Worm (Caenorhabditis elegans) whole organism, L3 larva: ENCODE data around the gene fbxb-55.

Experiments
- R02D3.7 ChIP-seq: fragments of 150-350 bp; optimal IDR thresholded peaks from 2 replicates; lab custom pipeline; 2014; ENCODE audit warnings: missing biosample characterization, missing genetic modification characterization
- ZK546.5 ChIP-seq: sonication (generic microtip); optimal IDR thresholded peaks from 2 replicates; lab custom pipeline; 2017; ENCODE audit warnings: missing biosample characterization, missing genetic modification characterization
- aly-2 ChIP-seq: fragments of 150-350 bp; optimal IDR thresholded peaks from 2 replicates; lab custom pipeline; 2014; ENCODE audit warnings: missing biosample characterization, missing genetic modification characterization
- ama-1 ChIP-seq: fragments of 150-350 bp; optimal IDR thresholded peaks from 2 replicates; lab custom pipeline; 2018
- ceh-16 ChIP-seq: sonication (generic microtip); optimal IDR thresholded peaks from 2 replicates; lab custom pipeline; 2017; ENCODE audit warnings: missing biosample characterization, missing genetic modification characterization
- ceh-28 ChIP-seq: fragments of 150-350 bp; optimal IDR thresholded peaks from 2 replicates; lab custom pipeline; 2014; ENCODE audit warnings: missing biosample characterization, missing genetic modification reagents, missing genetic modification characterization
- ceh-82 ChIP-seq: fragments of 150-350 bp; optimal IDR thresholded peaks from 2 replicates; lab custom pipeline; 2014; ENCODE audit warnings: missing biosample characterization, missing genetic modification characterization
- ceh-9 ChIP-seq: sonication (generic microtip); optimal IDR thresholded peaks from 2 replicates; lab custom pipeline; 2018; ENCODE audit warnings: missing biosample characterization, missing genetic modification characterization
- daf-12 ChIP-seq: fragments of 150-350 bp; optimal IDR thresholded peaks from 2 replicates; lab custom pipeline; 2014; ENCODE audit warnings: missing biosample characterization, missing genetic modification reagents, missing genetic modification characterization
- egl-27 ChIP-seq: sonication (generic microtip); optimal IDR thresholded peaks from 4 replicates; lab custom pipeline; 2017; ENCODE audit warnings: missing biosample characterization, missing genetic modification reagents, missing genetic modification characterization
- egl-5 ChIP-seq: fragments of 150-350 bp; optimal IDR thresholded peaks from 2 replicates; lab custom pipeline; 2017; ENCODE audit warnings: missing biosample characterization, missing genetic modification reagents, missing genetic modification characterization, inconsistent platforms
- elt-1 ChIP-seq: fragments of 150-350 bp; optimal IDR thresholded peaks from 2 replicates; lab custom pipeline; 2014; ENCODE audit warnings: missing biosample characterization, missing genetic modification characterization
- elt-2 ChIP-seq: sonication (generic microtip); optimal IDR thresholded peaks from 2 replicates; lab custom pipeline; 2016; ENCODE audit warnings: missing genetic modification reagents, mild to moderate bottlenecking, missing genetic modification characterization, missing compliant biosample characterization
- elt-3 ChIP-seq, 3 experiments: fragments of 150-350 bp in 1 of 3; sonication (generic microtip) in 2 of 3; optimal IDR thresholded peaks; 2 replicates in 2 of 3; 4 replicates in 1 of 3; lab custom pipeline; 2014 to 2017; ENCODE audit warnings: missing biosample characterization in 3 of 3, missing genetic modification characterization in 3 of 3
- eor-1 ChIP-seq, 2 experiments: fragments of 150-350 bp; optimal IDR thresholded peaks; 2 replicates each; lab custom pipeline; 2014 to 2018; ENCODE audit warnings: missing biosample characterization in 2 of 2, missing genetic modification characterization in 2 of 2
- fkh-10 ChIP-seq: sonication (generic microtip); optimal IDR thresholded peaks from 2 replicates; lab custom pipeline; 2017; ENCODE audit warnings: missing biosample characterization, missing genetic modification reagents, missing genetic modification characterization
- fkh-2 ChIP-seq: fragments of 150-350 bp; optimal IDR thresholded peaks from 2 replicates; lab custom pipeline; 2014; ENCODE audit warnings: missing biosample characterization, missing genetic modification reagents, missing genetic modification characterization
- fos-1 ChIP-seq: fragments of 150-350 bp; optimal IDR thresholded peaks from 2 replicates; lab custom pipeline; 2014; ENCODE audit warnings: missing biosample characterization, missing genetic modification characterization
- hmg-11 ChIP-seq: sonication (generic microtip); optimal IDR thresholded peaks from 2 replicates; lab custom pipeline; 2016; ENCODE audit warnings: missing genetic modification characterization, missing compliant biosample characterization
- jun-1 ChIP-seq: fragments of 150-350 bp; optimal IDR thresholded peaks from 2 replicates; lab custom pipeline; 2014; ENCODE audit warnings: missing biosample characterization, missing genetic modification reagents, missing genetic modification characterization
- lin-15B ChIP-seq: fragments of 150-350 bp; optimal IDR thresholded peaks from 2 replicates; lab custom pipeline; 2014; ENCODE audit warnings: missing biosample characterization, missing genetic modification characterization
- lin-39 ChIP-seq: fragments of 150-350 bp; optimal IDR thresholded peaks from 2 replicates; lab custom pipeline; 2018; ENCODE audit warnings: missing biosample characterization, missing genetic modification reagents, missing genetic modification characterization
- lsy-12 ChIP-seq: sonication (generic microtip); optimal IDR thresholded peaks from 2 replicates; lab custom pipeline; 2016; ENCODE audit warnings: mild to moderate bottlenecking, missing genetic modification characterization, missing compliant biosample characterization
- mdl-1 ChIP-seq: fragments of 150-350 bp; optimal IDR thresholded peaks from 2 replicates; lab custom pipeline; 2014; ENCODE audit warnings: missing biosample characterization, missing genetic modification characterization
- mml-1 ChIP-seq: fragments of 150-350 bp; sonication (generic microtip); optimal IDR thresholded peaks from 3 replicates; lab custom pipeline; 2014; ENCODE audit warnings: missing biosample characterization, missing genetic modification characterization
- nfya-1 ChIP-seq: sonication (generic microtip); optimal IDR thresholded peaks from 2 replicates; lab custom pipeline; 2017; ENCODE audit warnings: missing genetic modification characterization, mild to moderate bottlenecking, missing compliant biosample characterization, antibody characterized with exemption, moderate library complexity; ENCODE audit not compliant: insufficient read depth
- nhr-11 ChIP-seq: fragments of 150-350 bp; optimal IDR thresholded peaks from 2 replicates; lab custom pipeline; 2014; ENCODE audit warnings: missing biosample characterization, missing genetic modification characterization
- nhr-12 ChIP-seq: fragments of 150-350 bp; optimal IDR thresholded peaks from 2 replicates; lab custom pipeline; 2014; ENCODE audit warnings: missing biosample characterization, missing genetic modification characterization
- nhr-23 ChIP-seq: fragments of 150-350 bp; optimal IDR thresholded peaks from 2 replicates; lab custom pipeline; 2014; ENCODE audit warnings: missing biosample characterization, missing genetic modification reagents, missing genetic modification characterization
- nhr-237 ChIP-seq: fragments of 150-350 bp; optimal IDR thresholded peaks from 2 replicates; lab custom pipeline; 2014; ENCODE audit warnings: missing biosample characterization, missing genetic modification characterization
- nhr-25 ChIP-seq: sonication (generic microtip); optimal IDR thresholded peaks from 2 replicates; lab custom pipeline; 2017; ENCODE audit warnings: missing biosample characterization, missing genetic modification characterization
- nhr-28 ChIP-seq: fragments of 150-350 bp; optimal IDR thresholded peaks from 2 replicates; lab custom pipeline; 2014; ENCODE audit warnings: missing biosample characterization, missing genetic modification characterization
- nhr-43 ChIP-seq: sonication (generic microtip); optimal IDR thresholded peaks from 2 replicates; lab custom pipeline; 2016; ENCODE audit warnings: mild to moderate bottlenecking, missing genetic modification characterization, missing compliant biosample characterization; ENCODE audit not compliant: poor library complexity, severe bottlenecking
- nhr-67 ChIP-seq: fragments of 150-350 bp; optimal IDR thresholded peaks from 2 replicates; lab custom pipeline; 2014; ENCODE audit warnings: missing biosample characterization, missing genetic modification characterization
- nhr-76 ChIP-seq: fragments of 150-350 bp; sonication (generic microtip); optimal IDR thresholded peaks from 5 replicates; lab custom pipeline; 2014; ENCODE audit warnings: missing biosample characterization, missing genetic modification characterization
- nhr-77 ChIP-seq: fragments of 150-350 bp; optimal IDR thresholded peaks from 2 replicates; lab custom pipeline; 2014; ENCODE audit warnings: missing biosample characterization, missing genetic modification characterization
- pha-4 ChIP-seq: fragments of 150-350 bp; optimal IDR thresholded peaks from 2 replicates; lab custom pipeline; 2014; ENCODE audit warnings: missing biosample characterization, missing genetic modification reagents, missing genetic modification characterization
- pqm-1 ChIP-seq: fragments of 150-350 bp; optimal IDR thresholded peaks from 2 replicates; lab custom pipeline; 2017; ENCODE audit warnings: missing biosample characterization, missing genetic modification characterization, inconsistent platforms
- sea-2 ChIP-seq: fragments of 150-350 bp; sonication (generic microtip); optimal IDR thresholded peaks from 4 replicates; lab custom pipeline; 2014; ENCODE audit warnings: missing biosample characterization, missing genetic modification reagents, missing genetic modification characterization
- skn-1 ChIP-seq: fragments of 150-350 bp; optimal IDR thresholded peaks from 2 replicates; lab custom pipeline; 2014; ENCODE audit warnings: missing biosample characterization, missing genetic modification characterization
- snpc-4 ChIP-seq: fragments of 150-350 bp; optimal IDR thresholded peaks from 2 replicates; lab custom pipeline; 2014; ENCODE audit warnings: missing biosample characterization, missing genetic modification characterization
- tbx-2 ChIP-seq: sonication (generic microtip); optimal IDR thresholded peaks from 2 replicates; lab custom pipeline; 2016; ENCODE audit warnings: mild to moderate bottlenecking, missing genetic modification characterization, missing compliant biosample characterization
- unc-39 ChIP-seq: sonication (generic microtip); optimal IDR thresholded peaks from 4 replicates; lab custom pipeline; 2017; ENCODE audit warnings: missing biosample characterization, missing genetic modification characterization
- unc-62 ChIP-seq: fragments of 150-350 bp; sonication (generic microtip); optimal IDR thresholded peaks from 4 replicates; lab custom pipeline; 2014; ENCODE audit warnings: missing biosample characterization, missing genetic modification reagents, missing genetic modification characterization
- zag-1 ChIP-seq: fragments of 150-350 bp; optimal IDR thresholded peaks from 2 replicates; lab custom pipeline; 2014; ENCODE audit warnings: missing biosample characterization, missing genetic modification characterization
- ztf-11 ChIP-seq: fragments of 150-350 bp; optimal IDR thresholded peaks from 2 replicates; lab custom pipeline; 2014; ENCODE audit warnings: missing biosample characterization, missing genetic modification characterization
- ztf-4 ChIP-seq: fragments of 150-350 bp; optimal IDR thresholded peaks from 2 replicates; lab custom pipeline; 2014; ENCODE audit warnings: missing biosample characterization, missing genetic modification characterization

Gene fbxb-55

ce11 chrIV:4027106-4027888, 41.3 kb upstream of the fbxb-55 start:
- TF ChIP-seq tbx-2 (tag; lab: Kevin White, UChicago) (no peak), pqm-1 (tag; lab: Kevin White, UChicago) (peak; percentile 4), fos-1 (tag; lab: Kevin White, UChicago) (no peak), ZK546.5 (tag; lab: Kevin White, UChicago) (no peak), zag-1 (tag; lab: Kevin White, UChicago) (no peak), lin-39 (no peak), mdl-1 (no peak), snpc-4 (tag; lab: Kevin White, UChicago) (no peak), elt-2 (tag; lab: Kevin White, UChicago) (peak; percentile 68), jun-1 (tag; lab: Kevin White, UChicago) (peak; percentile 34), sea-2 (GFP tag; lab: Kevin White, UChicago) (no peak), fkh-10 (GFP tag; lab: Kevin White, UChicago) (no peak), nhr-237 (tag; lab: Kevin White, UChicago) (no peak), pha-4 (tag; lab: Kevin White, UChicago) (no peak), fkh-2 (no peak), nhr-67 (tag; lab: Kevin White, UChicago) (no peak), elt-3 (tag; optimal IDR thresholded peaks at IDR 0.05; lab: Kevin White, UChicago) (no peak), ama-1 (lab: Kevin White, UChicago) (no peak), daf-12 (tag; lab: Kevin White, UChicago) (no peak)

ce11 chrIV:4028177-4028576, 40.4 kb upstream of the fbxb-55 start:
- TF ChIP-seq lsy-12 (tag; lab: Kevin White, UChicago) (no peak), ceh-82 (tag; lab: Kevin White, UChicago) (no peak), lin-39 (peak; percentile 91), pha-4 (tag; lab: Kevin White, UChicago) (peak; percentile 77), ama-1 (lab: Kevin White, UChicago) (peak; percentile 26), ztf-4 (tag; lab: Kevin White, UChicago) (no peak), fkh-2 (no peak), ceh-16 (no peak), nhr-77 (tag; lab: Kevin White, UChicago) (no peak), R02D3.7 (no peak), elt-2 (tag; lab: Kevin White, UChicago) (peak; percentile 84), egl-27 (tag; lab: Kevin White, UChicago) (peak; percentile 59), unc-62 (no peak), nhr-28 (no peak), fkh-10 (GFP tag; lab: Kevin White, UChicago) (no peak), zag-1 (tag; lab: Kevin White, UChicago) (no peak), mdl-1 (peak; percentile 40), ceh-28 (tag; lab: Kevin White, UChicago) (no peak), ztf-11 (tag; lab: Kevin White, UChicago) (no peak), unc-39 (tag; lab: Kevin White, UChicago) (no peak), nhr-25 (peak; percentile 89), daf-12 (tag; lab: Kevin White, UChicago) (no peak), nhr-12 (tag; lab: Kevin White, UChicago) (no peak), elt-3 (tag; optimal IDR thresholded peaks at IDR 0.05; lab: Kevin White, UChicago) (no peak), tbx-2 (tag; lab: Kevin White, UChicago) (peak; percentile 26), snpc-4 (tag; lab: Kevin White, UChicago) (peak; percentile 62), hmg-11 (tag; lab: Kevin White, UChicago) (peak; percentile 47), jun-1 (tag; lab: Kevin White, UChicago) (peak; percentile 54), aly-2 (tag; lab: Kevin White, UChicago) (no peak), nhr-67 (tag; lab: Kevin White, UChicago) (no peak), nhr-43 (peak; percentile 41), fos-1 (tag; lab: Kevin White, UChicago) (no peak), skn-1 (tag; lab: Kevin White, UChicago) (peak; percentile 78), egl-5 (tag; lab: Kevin White, UChicago) (no peak), nhr-76 (tag; lab: Kevin White, UChicago) (no peak), nhr-11 (tag; lab: Kevin White, UChicago) (no peak), nhr-23 (tag; lab: Kevin White, UChicago) (peak; percentile 55), nhr-237 (tag; lab: Kevin White, UChicago) (no peak), eor-1 (tag; optimal IDR thresholded peaks at IDR 0.05; lab: Kevin White, UChicago) (no peak), nfya-1 (tag; lab: Kevin White, UChicago) (peak; percentile 54), elt-1 (tag; lab: Kevin White, UChicago) (peak; percentile 17), ceh-9 (no peak), lin-15B (tag; lab: Kevin White, UChicago) (peak; percentile 3), mml-1 (tag; lab: Kevin White, UChicago) (no peak), ZK546.5 (tag; lab: Kevin White, UChicago) (no peak), sea-2 (GFP tag; lab: Kevin White, UChicago) (no peak), pqm-1 (tag; lab: Kevin White, UChicago) (peak; percentile 22)
- TF ChIP-seq, all 47 proteins: peak for 18
